Fruit fly (Drosophila melanogaster): ENCODE data around the gene bou.

DNA sequence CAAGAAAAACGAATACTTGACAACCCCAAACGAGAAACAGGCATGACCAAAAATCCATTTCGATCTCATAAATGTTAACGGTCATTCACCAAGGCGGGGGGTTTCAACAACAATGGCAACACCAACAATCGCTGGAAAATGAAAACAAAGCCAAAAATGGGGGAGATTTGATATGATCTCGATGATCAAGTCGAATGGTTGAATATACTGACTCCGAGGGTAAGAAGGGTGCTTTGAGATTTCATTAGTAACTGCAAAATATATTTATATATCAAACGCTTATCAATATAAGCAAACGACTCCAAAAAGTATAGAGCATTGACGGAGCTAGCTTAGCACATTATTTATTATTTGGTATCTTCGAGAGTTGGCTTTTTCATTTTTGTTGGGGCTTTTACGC, 3.8 kb downstream of the bou start:
- TF ChIP-seq woc (GFP tag; optimal IDR thresholded peaks at IDR 0.05) (peak; percentile 51), brk (GFP tag; optimal IDR thresholded peaks at IDR 0.05) (no peak), HLH106 (tag; optimal IDR thresholded peaks at IDR 0.05) (no peak), OdsH (GFP tag; optimal IDR thresholded peaks at IDR 0.05) (no peak), Abd-B (GFP tag; optimal IDR thresholded peaks at IDR 0.05) (no peak), lola (GFP tag; optimal IDR thresholded peaks at IDR 0.05) (no peak), sv (GFP tag; optimal IDR thresholded peaks at IDR 0.05) (no peak), Myc (optimal IDR thresholded peaks at IDR 0.05) (no peak)
